Fruit fly (Drosophila melanogaster) whole organism, embryonic: ENCODE measurements around the gene ovm.

ENCODE experiments used
- Blimp-1 ChIP-seq: fragments of 200-800 bp; sonication (Bioruptor generic); optimal IDR thresholded peaks from 3 replicates; lab custom pipeline; 2018; ENCODE audit warnings: missing biosample characterization, missing genetic modification characterization, mild to moderate bottlenecking, moderate library complexity, missing genetic modification reagents
- CG1024 ChIP-seq: fragments of 200-800 bp; sonication (Bioruptor generic); IDR thresholded peaks from 2 replicates; pipeline ENCODE4 v1.3.6; 2022; ENCODE audit warnings: missing biosample characterization, missing genetic modification characterization
- CG10543 ChIP-seq: fragments of 200-800 bp; sonication (Bioruptor generic); optimal IDR thresholded peaks from 3 replicates; lab custom pipeline; 2017; ENCODE audit warnings: missing biosample characterization, mild to moderate bottlenecking, missing genetic modification characterization, moderate library complexity
- CG11247 ChIP-seq: fragments of 200-800 bp; sonication (Bioruptor generic); IDR thresholded peaks from 2 replicates; pipeline ENCODE4 v1.3.6; 2022; ENCODE audit warnings: missing biosample characterization, missing genetic modification characterization
- CG11456 ChIP-seq: fragments of 200-800 bp; sonication (Bioruptor generic); IDR thresholded peaks from 3 replicates; pipeline ENCODE4 v1.3.6; 2022; ENCODE audit warnings: missing biosample characterization, missing genetic modification characterization
- CG13287 ChIP-seq: fragments of 200-800 bp; sonication (Bioruptor generic); IDR thresholded peaks from 2 replicates; pipeline ENCODE4 v1.3.6; 2022; ENCODE audit warnings: missing biosample characterization, missing genetic modification characterization; ENCODE audit not compliant: partially characterized antibody
- CG13775 ChIP-seq: fragments of 200-800 bp; sonication (Bioruptor generic); optimal IDR thresholded peaks from 3 replicates; lab custom pipeline; 2017; ENCODE audit warnings: missing biosample characterization, mild to moderate bottlenecking, missing genetic modification characterization
- CG17359 ChIP-seq: fragments of 200-800 bp; sonication (Bioruptor generic); optimal IDR thresholded peaks from 3 replicates; lab custom pipeline; 2018; ENCODE audit warnings: missing biosample characterization, mild to moderate bottlenecking, missing genetic modification characterization, moderate library complexity
- CG2116 ChIP-seq: fragments of 200-800 bp; sonication (Bioruptor generic); optimal IDR thresholded peaks from 3 replicates; lab custom pipeline; 2018; ENCODE audit warnings: missing biosample characterization, mild to moderate bottlenecking, missing genetic modification characterization
- CG2199 ChIP-seq: fragments of 200-800 bp; sonication (Bioruptor generic); IDR thresholded peaks from 3 replicates; pipeline ENCODE4 v1.3.6; 2022; ENCODE audit warnings: missing biosample characterization, missing genetic modification characterization
- CG3065 ChIP-seq: fragments of 200-800 bp; sonication (Bioruptor generic); optimal IDR thresholded peaks from 2 replicates; lab custom pipeline; 2016; ENCODE audit warnings: missing biosample characterization, missing genetic modification characterization
- CG8924 ChIP-seq: fragments of 200-800 bp; optimal IDR thresholded peaks from 3 replicates; lab custom pipeline; 2019; ENCODE audit warnings: missing biosample characterization, mild to moderate bottlenecking, missing genetic modification characterization, moderate library complexity
- Drgx ChIP-seq: fragments of 200-800 bp; sonication (Bioruptor generic); IDR thresholded peaks from 2 replicates; pipeline ENCODE4 v1.3.6; 2022; ENCODE audit warnings: missing biosample characterization, missing genetic modification characterization
- Elba2 ChIP-seq: fragments of 200-800 bp; sonication (Bioruptor generic); optimal IDR thresholded peaks from 3 replicates; lab custom pipeline; 2016; ENCODE audit warnings: missing biosample characterization, missing genetic modification characterization
- Ets65A ChIP-seq: fragments of 200-800 bp; sonication (Bioruptor generic); peaks from one replicate; lab custom pipeline; 2016; ENCODE audit warnings: missing biosample characterization, missing genetic modification characterization
- Med ChIP-seq: fragments of 200-800 bp; sonication (Bioruptor generic); peaks from one replicate; lab custom pipeline; 2016; ENCODE audit warnings: missing biosample characterization, missing genetic modification characterization, mild to moderate bottlenecking, inconsistent platforms, moderate library complexity
- Nf-YB ChIP-seq: fragments of 200-800 bp; sonication (Bioruptor generic); optimal IDR thresholded peaks from 3 replicates; lab custom pipeline; 2019; ENCODE audit warnings: missing biosample characterization, mild to moderate bottlenecking, missing genetic modification characterization, moderate library complexity
- Scr ChIP-seq: fragments of 200-800 bp; sonication (Bioruptor generic); IDR thresholded peaks from 2 replicates; pipeline ENCODE4 v1.3.6; 2022; ENCODE audit warnings: missing biosample characterization, missing genetic modification characterization; ENCODE audit not compliant: partially characterized antibody
- Sin3A ChIP-seq: fragments of >200 bp; optimal IDR thresholded peaks from 2 replicates; lab custom pipeline; 2018
- Taf1 ChIP-seq: fragments of 200-800 bp; sonication (Bioruptor generic); IDR thresholded peaks from 2 replicates; pipeline ENCODE4 v1.3.6; 2022; ENCODE audit warnings: missing biosample characterization, missing genetic modification characterization
- bbx ChIP-seq: fragments of 200-800 bp; sonication (Bioruptor generic); IDR thresholded peaks from 2 replicates; pipeline ENCODE4 v1.3.6; 2022; ENCODE audit warnings: missing biosample characterization, missing genetic modification characterization; ENCODE audit not compliant: partially characterized antibody
- bsh ChIP-seq, 2 experiments: fragments of 200-800 bp; sonication (Bioruptor generic); optimal IDR thresholded peaks; 2 replicates each; lab custom pipeline; 2017 to 2018; ENCODE audit warnings: mild to moderate bottlenecking in 2 of 2, missing biosample characterization in 2 of 2, missing genetic modification characterization in 2 of 2, moderate library complexity in 1 of 2
- corto ChIP-seq: fragments of 200-800 bp; sonication (Bioruptor generic); optimal IDR thresholded peaks from 2 replicates; lab custom pipeline; 2016; ENCODE audit warnings: missing biosample characterization, mild to moderate bottlenecking, missing genetic modification characterization, moderate library complexity
- hkb ChIP-seq, 2 experiments: fragments of 200-800 bp in 1 of 2; fragments of >200 bp in 1 of 2; sonication (Bioruptor generic) in 1 of 2; IDR thresholded peaks in 1 of 2; optimal IDR thresholded peaks in 1 of 2; 2 replicates each; pipeline versions ENCODE4 v1.3.6 to Lab custom; 2017 to 2022; ENCODE audit warnings: missing biosample characterization in 1 of 2, missing genetic modification characterization in 1 of 2
- lbe ChIP-seq: fragments of 200-800 bp; sonication (Bioruptor generic); optimal IDR thresholded peaks from 2 replicates; lab custom pipeline; 2016; ENCODE audit warnings: missing biosample characterization, mild to moderate bottlenecking, missing genetic modification characterization
- nau ChIP-seq: fragments of 200-800 bp; sonication (Bioruptor generic); optimal IDR thresholded peaks from 3 replicates; lab custom pipeline; 2017; ENCODE audit warnings: missing biosample characterization, mild to moderate bottlenecking, missing genetic modification characterization, missing genetic modification reagents
- nerfin-2 ChIP-seq: fragments of 200-800 bp; sonication (Bioruptor generic); IDR thresholded peaks from 2 replicates; pipeline ENCODE4 v1.3.6; 2022; ENCODE audit warnings: missing biosample characterization, missing genetic modification characterization; ENCODE audit not compliant: partially characterized antibody
- nom ChIP-seq: fragments of 200-800 bp; sonication (Bioruptor generic); optimal IDR thresholded peaks from 2 replicates; lab custom pipeline; 2017; ENCODE audit warnings: missing biosample characterization, missing genetic modification characterization, mild to moderate bottlenecking, moderate library complexity, missing genetic modification reagents
- p53 ChIP-seq: fragments of 200-800 bp; sonication (Bioruptor generic); optimal IDR thresholded peaks from 2 replicates; lab custom pipeline; 2016; ENCODE audit warnings: missing biosample characterization, missing genetic modification characterization
- pfk ChIP-seq: fragments of 200-800 bp; sonication (Bioruptor generic); optimal IDR thresholded peaks from 2 replicates; lab custom pipeline; 2018; ENCODE audit warnings: missing biosample characterization, mild to moderate bottlenecking, missing genetic modification characterization, moderate library complexity
- sens ChIP-seq: fragments of 200-800 bp; sonication (Bioruptor generic); peaks from one replicate; lab custom pipeline; 2016; ENCODE audit warnings: missing biosample characterization, missing genetic modification characterization
- tio ChIP-seq: fragments of 200-800 bp; sonication (Bioruptor generic); optimal IDR thresholded peaks from 2 replicates; lab custom pipeline; 2017; ENCODE audit warnings: missing biosample characterization, missing genetic modification characterization, inconsistent platforms
- twi ChIP-seq: fragments of 200-800 bp; optimal IDR thresholded peaks from 2 replicates; lab custom pipeline; 2019; ENCODE audit warnings: missing biosample characterization, mild to moderate bottlenecking, missing genetic modification characterization, moderate library complexity

The ovm gene

dm6 chr2L:94639-95059, 46.1 kb downstream of the ovm start, which contains the start of gene Zir (continued):
- TF ChIP-seq CG8924 (no peak), sens (GFP tag; lab: Kevin White, UChicago) (peak; percentile 59), CG11247 (GFP tag; lab: Robert Waterston, UW) (no peak), pfk (no peak), Sin3A (lab: Kevin White, UChicago) (no peak), CG1024 (no peak), CG13287 (peak; percentile 80)

- TF ChIP-seq CG11456 (GFP tag; lab: Robert Waterston, UW), result no peak
- TF ChIP-seq twi, result peak; percentile 11
- no peak for TF ChIP-seq nerfin-2 (GFP tag; lab: Robert Waterston, UW)
- TF ChIP-seq bbx (GFP tag; lab: Robert Waterston, UW), result peak; percentile 10; the same call in 1 of the 2 replicates
- TF ChIP-seq Blimp-1 (GFP tag; lab: Kevin White, UChicago), result peak; percentile 86
- TF ChIP-seq hkb (optimal IDR thresholded peaks at IDR 0.05; lab: Kevin White, UChicago), result no peak
- 0 out of 2 replicates have a peak, but pooled peaks have one; percentile 8 for TF ChIP-seq hkb (GFP tag; IDR thresholded peaks at IDR 0.05; lab: Robert Waterston, UW)
- TF ChIP-seq nau (GFP tag; lab: Kevin White, UChicago), result peak; percentile 70
- 0 out of 3 replicates have a peak, but pooled peaks have one; percentile 21 for TF ChIP-seq CG2199 (GFP tag; lab: Robert Waterston, UW)
- TF ChIP-seq Nf-YB (GFP tag; lab: Kevin White, UChicago), result peak; percentile 63
- no peak for TF ChIP-seq Taf1 (GFP tag; lab: Robert Waterston, UW)
These were observed 46.7 kb downstream of the ovm start for dm6 chr2L:94096-94495.

dm6 chr2L:92993-93392, 47.8 kb downstream of the ovm start:
- peak; percentile 78 for TF ChIP-seq Ets65A (GFP tag; lab: Kevin White, UChicago)
- peak; percentile 47 for TF ChIP-seq Med (GFP tag; lab: Kevin White, UChicago)
- TF ChIP-seq CG2199 (GFP tag; lab: Robert Waterston, UW), result 0 out of 3 replicates have a peak, but pooled peaks have one; percentile 1
- TF ChIP-seq nau (GFP tag; lab: Kevin White, UChicago), result peak; percentile 15
- no peak for TF ChIP-seq CG2116 (GFP tag; lab: Kevin White, UChicago)
- peak; percentile 22 for TF ChIP-seq CG10543 (GFP tag; lab: Kevin White, UChicago)
- no peak for TF ChIP-seq p53 (GFP tag; lab: Kevin White, UChicago)
- TF ChIP-seq Elba2 (GFP tag; lab: Kevin White, UChicago), result no peak
- no peak for TF ChIP-seq CG13775 (GFP tag; lab: Kevin White, UChicago)

DNA sequence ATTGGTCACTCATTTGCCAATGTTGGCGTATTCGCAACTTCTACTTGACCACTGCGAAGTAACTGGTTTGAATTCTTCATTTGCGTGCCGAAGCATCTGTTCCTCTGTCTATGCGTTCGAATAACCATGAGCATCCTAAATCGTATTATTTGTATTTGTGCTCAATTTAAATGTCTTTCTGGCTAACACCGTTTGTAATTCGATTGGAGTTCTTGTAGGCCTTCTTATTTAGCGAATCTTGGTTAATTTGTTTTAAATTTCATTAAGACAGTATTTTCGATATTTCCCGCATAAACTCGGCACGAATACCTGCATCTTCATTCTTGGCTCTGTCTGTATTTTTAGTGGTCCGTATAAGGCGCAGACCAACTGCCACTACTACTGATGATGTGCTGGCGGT, 49.0 kb downstream of the ovm start:
- peak; percentile 70 for TF ChIP-seq lbe (GFP tag; lab: Kevin White, UChicago)
- TF ChIP-seq corto, result peak; percentile 67
- TF ChIP-seq tio (GFP tag; lab: Kevin White, UChicago), result no peak
- no peak for TF ChIP-seq CG17359 (tag; lab: Kevin White, UChicago)
- TF ChIP-seq CG13775 (GFP tag; lab: Kevin White, UChicago), result no peak
- peak in 1 of 2 experiments; percentile 67 for TF ChIP-seq bsh (GFP tag; optimal IDR thresholded peaks at IDR 0.05; lab: Kevin White, UChicago)
- TF ChIP-seq Scr (GFP tag; lab: Robert Waterston, UW), result no peak
- no peak for TF ChIP-seq CG3065 (GFP tag; lab: Kevin White, UChicago)
- peak; percentile 83 for TF ChIP-seq nom (GFP tag; lab: Kevin White, UChicago)
- peak; percentile 53; the same call in 1 of the 2 replicates for TF ChIP-seq Drgx (GFP tag; lab: Robert Waterston, UW)
